Fruit fly (Drosophila melanogaster) whole organism, embryonic: ENCODE results near the gene CG13995.
A peak's percentile ranks its signal among the peaks of the same experiment; 100 is the strongest.

Experiments used
- Ada2b ChIP-seq: fragments of 200-800 bp; sonication (Bioruptor generic); IDR thresholded peaks from 2 replicates; pipeline ENCODE4 v1.3.6; 2022; ENCODE audit warnings: missing biosample characterization, missing genetic modification characterization
- Blimp-1 ChIP-seq: fragments of 200-800 bp; sonication (Bioruptor generic); optimal IDR thresholded peaks from 3 replicates; lab custom pipeline; 2018; ENCODE audit warnings: missing biosample characterization, missing genetic modification characterization, mild to moderate bottlenecking, moderate library complexity, missing genetic modification reagents
- BtbVII ChIP-seq: fragments of 200-800 bp; sonication (Bioruptor generic); optimal IDR thresholded peaks from 3 replicates; lab custom pipeline; 2017; ENCODE audit warnings: missing biosample characterization, mild to moderate bottlenecking, missing genetic modification characterization
- CG10979 ChIP-seq: fragments of 200-800 bp; sonication (Bioruptor generic); optimal IDR thresholded peaks from 2 replicates; lab custom pipeline; 2018; ENCODE audit warnings: missing biosample characterization, mild to moderate bottlenecking, missing genetic modification characterization, moderate library complexity
- CG15696 ChIP-seq: fragments of 200-800 bp; sonication (Bioruptor generic); optimal IDR thresholded peaks from 2 replicates; lab custom pipeline; 2019; ENCODE audit warnings: missing biosample characterization, mild to moderate bottlenecking, missing genetic modification characterization, moderate library complexity
- CG1602 ChIP-seq: fragments of 200-800 bp; sonication (Bioruptor generic); optimal IDR thresholded peaks from 3 replicates; lab custom pipeline; 2016; ENCODE audit warnings: missing biosample characterization, missing genetic modification characterization
- CG18011 ChIP-seq: fragments of 200-800 bp; sonication (Bioruptor generic); optimal IDR thresholded peaks from 2 replicates; lab custom pipeline; 2017; ENCODE audit warnings: missing biosample characterization, missing genetic modification characterization, mild to moderate bottlenecking, moderate library complexity, missing genotype
- CG18262 ChIP-seq: fragments of 200-800 bp; optimal IDR thresholded peaks from 3 replicates; lab custom pipeline; 2019; ENCODE audit warnings: missing biosample characterization, mild to moderate bottlenecking, missing genetic modification characterization, moderate library complexity
- CG2129 ChIP-seq: fragments of 200-800 bp; sonication (Bioruptor generic); IDR thresholded peaks from 2 replicates; pipeline ENCODE4 v1.3.6; 2022; ENCODE audit warnings: missing biosample characterization, missing genetic modification characterization; ENCODE audit not compliant: partially characterized antibody
- CG2678 ChIP-seq: fragments of 200-800 bp; sonication (Bioruptor generic); optimal IDR thresholded peaks from 3 replicates; lab custom pipeline; 2019; ENCODE audit warnings: missing biosample characterization, mild to moderate bottlenecking, missing genetic modification characterization, moderate library complexity
- CG31441 ChIP-seq: fragments of 200-800 bp; sonication (Bioruptor generic); IDR thresholded peaks from 2 replicates; pipeline ENCODE4 v1.3.6; 2022; ENCODE audit warnings: missing biosample characterization, missing genetic modification characterization
- CG42726 ChIP-seq: fragments of 200-800 bp; sonication (Bioruptor generic); IDR thresholded peaks from 2 replicates; pipeline ENCODE4 v1.3.6; 2022; ENCODE audit warnings: missing biosample characterization, missing genetic modification characterization; ENCODE audit not compliant: partially characterized antibody
- CG4424 ChIP-seq: fragments of 200-800 bp; sonication (Bioruptor generic); optimal IDR thresholded peaks from 3 replicates; lab custom pipeline; 2016; ENCODE audit warnings: missing biosample characterization, missing genetic modification characterization
- CG5180 ChIP-seq: fragments of 200-800 bp; sonication (Bioruptor generic); optimal IDR thresholded peaks from 3 replicates; lab custom pipeline; 2017; ENCODE audit warnings: missing biosample characterization, missing genetic modification characterization, mild to moderate bottlenecking, moderate library complexity, missing genetic modification reagents
- CG5245 ChIP-seq: fragments of 200-800 bp; sonication (Bioruptor generic); optimal IDR thresholded peaks from 3 replicates; lab custom pipeline; 2016; ENCODE audit warnings: missing biosample characterization, missing genetic modification characterization
- CG6765 ChIP-seq: fragments of 200-800 bp; sonication (Bioruptor generic); optimal IDR thresholded peaks from 3 replicates; lab custom pipeline; 2017; ENCODE audit warnings: missing biosample characterization, mild to moderate bottlenecking, missing genetic modification characterization
- CG8359 ChIP-seq: fragments of 200-800 bp; sonication (Bioruptor generic); optimal IDR thresholded peaks from 2 replicates; lab custom pipeline; 2017; ENCODE audit warnings: missing biosample characterization, mild to moderate bottlenecking, missing genetic modification characterization, borderline replicate concordance
- CG9727 ChIP-seq: fragments of 200-800 bp; sonication (Bioruptor generic); optimal IDR thresholded peaks from 3 replicates; lab custom pipeline; 2017; ENCODE audit warnings: missing biosample characterization, mild to moderate bottlenecking, missing genetic modification characterization
- D19A ChIP-seq: fragments of 200-800 bp; optimal IDR thresholded peaks from 3 replicates; lab custom pipeline; 2019; ENCODE audit warnings: missing biosample characterization, mild to moderate bottlenecking, missing genetic modification characterization, moderate library complexity
- Gug ChIP-seq: fragments of 200-800 bp; sonication (Bioruptor generic); IDR thresholded peaks from 4 replicates; pipeline ENCODE4 v1.3.6; 2022; ENCODE audit warnings: missing biosample characterization, missing genetic modification characterization
- Jarid2 ChIP-seq: fragments of 200-800 bp; sonication (Bioruptor generic); optimal IDR thresholded peaks from 3 replicates; lab custom pipeline; 2017; ENCODE audit warnings: mild to moderate bottlenecking, missing biosample characterization, missing genetic modification reagents, missing genetic modification characterization
- Med ChIP-seq: fragments of 200-800 bp; sonication (Bioruptor generic); peaks from one replicate; lab custom pipeline; 2016; ENCODE audit warnings: missing biosample characterization, missing genetic modification characterization, mild to moderate bottlenecking, inconsistent platforms, moderate library complexity
- Neu2 ChIP-seq: fragments of 200-800 bp; sonication (Bioruptor generic); optimal IDR thresholded peaks from 3 replicates; lab custom pipeline; 2016; ENCODE audit warnings: missing biosample characterization, missing genetic modification characterization, borderline replicate concordance
- Nf-YB ChIP-seq: fragments of 200-800 bp; sonication (Bioruptor generic); optimal IDR thresholded peaks from 3 replicates; lab custom pipeline; 2019; ENCODE audit warnings: missing biosample characterization, mild to moderate bottlenecking, missing genetic modification characterization, moderate library complexity
- Rfx ChIP-seq: fragments of 200-800 bp; sonication (Bioruptor generic); IDR thresholded peaks from 2 replicates; pipeline ENCODE4 v1.3.6; 2022; ENCODE audit warnings: missing biosample characterization, missing genetic modification characterization
- Ssrp ChIP-seq: fragments of 200-800 bp; sonication (Bioruptor generic); optimal IDR thresholded peaks from 2 replicates; lab custom pipeline; 2018; ENCODE audit warnings: missing biosample characterization, mild to moderate bottlenecking, missing genetic modification characterization, moderate library complexity
- Xbp1 ChIP-seq: fragments of 200-800 bp; sonication (Bioruptor generic); optimal IDR thresholded peaks from 3 replicates; lab custom pipeline; 2016; ENCODE audit warnings: missing biosample characterization, mild to moderate bottlenecking, missing genetic modification characterization
- Xrp1 ChIP-seq: fragments of 200-800 bp; sonication (Bioruptor generic); IDR thresholded peaks from 2 replicates; pipeline ENCODE4 v1.3.6; 2022; ENCODE audit warnings: missing biosample characterization, missing genetic modification characterization
- YL-1 ChIP-seq: fragments of 200-800 bp; sonication (Bioruptor generic); optimal IDR thresholded peaks from 3 replicates; lab custom pipeline; 2017; ENCODE audit warnings: missing biosample characterization, mild to moderate bottlenecking, missing genetic modification characterization
- amos ChIP-seq: fragments of 200-800 bp; sonication (Bioruptor generic); IDR thresholded peaks from 2 replicates; pipeline ENCODE4 v1.3.6; 2022; ENCODE audit warnings: missing biosample characterization, missing genetic modification characterization; ENCODE audit not compliant: partially characterized antibody
- bbx ChIP-seq: fragments of 200-800 bp; sonication (Bioruptor generic); IDR thresholded peaks from 2 replicates; pipeline ENCODE4 v1.3.6; 2022; ENCODE audit warnings: missing biosample characterization, missing genetic modification characterization; ENCODE audit not compliant: partially characterized antibody
- croc ChIP-seq: fragments of 200-800 bp; sonication (Bioruptor generic); conservative IDR thresholded peaks from 3 replicates; pipeline ENCODE4 v1.3.6; 2022; ENCODE audit warnings: missing biosample characterization, missing genetic modification characterization
- danr ChIP-seq: fragments of 200-800 bp; sonication (Bioruptor generic); IDR thresholded peaks from 2 replicates; pipeline ENCODE4 v1.3.6; 2022; ENCODE audit warnings: missing biosample characterization, missing genetic modification characterization
- dm ChIP-seq: fragments of 200-800 bp; sonication (Bioruptor generic); optimal IDR thresholded peaks from 3 replicates; lab custom pipeline; 2016; ENCODE audit warnings: missing biosample characterization, missing genetic modification characterization
- dmrt11E ChIP-seq: fragments of 200-800 bp; sonication (Bioruptor generic); optimal IDR thresholded peaks from 3 replicates; lab custom pipeline; 2018; ENCODE audit warnings: missing biosample characterization, mild to moderate bottlenecking, missing genetic modification characterization, moderate library complexity
- gsb ChIP-seq: fragments of 200-800 bp; sonication (Bioruptor generic); IDR thresholded peaks from 2 replicates; pipeline ENCODE4 v1.3.6; 2022; ENCODE audit warnings: missing biosample characterization, missing genetic modification characterization
- ham ChIP-seq: fragments of 200-800 bp; sonication (Bioruptor generic); IDR thresholded peaks from 2 replicates; pipeline ENCODE4 v1.3.6; 2022; ENCODE audit warnings: missing biosample characterization, missing genetic modification characterization
- lab ChIP-seq: fragments of 200-800 bp; sonication (Bioruptor generic); optimal IDR thresholded peaks from 3 replicates; lab custom pipeline; 2017; ENCODE audit warnings: missing biosample characterization, missing genetic modification characterization, mild to moderate bottlenecking, moderate library complexity, missing genetic modification reagents
- lola ChIP-seq, 3 experiments: fragments of >200 bp in 2 of 3; fragments of 200-800 bp in 1 of 3; sonication (Bioruptor generic) in 1 of 3; optimal IDR thresholded peaks; 2 replicates each; lab custom pipeline; 2017 to 2019; ENCODE audit warnings: missing biosample characterization in 3 of 3, missing genetic modification characterization in 3 of 3, mild to moderate bottlenecking in 1 of 3, moderate library complexity in 1 of 3
- nerfin-1 ChIP-seq: fragments of 200-800 bp; sonication (Bioruptor generic); optimal IDR thresholded peaks from 3 replicates; lab custom pipeline; 2019; ENCODE audit warnings: missing biosample characterization, mild to moderate bottlenecking, missing genetic modification characterization, moderate library complexity
- nom ChIP-seq: fragments of 200-800 bp; sonication (Bioruptor generic); optimal IDR thresholded peaks from 2 replicates; lab custom pipeline; 2017; ENCODE audit warnings: missing biosample characterization, missing genetic modification characterization, mild to moderate bottlenecking, moderate library complexity, missing genetic modification reagents
- phol ChIP-seq: fragments of 200-800 bp; sonication (Bioruptor generic); optimal IDR thresholded peaks from 3 replicates; lab custom pipeline; 2018; ENCODE audit warnings: missing biosample characterization, mild to moderate bottlenecking, missing genetic modification characterization, moderate library complexity
- rib ChIP-seq: fragments of 200-800 bp; sonication (Bioruptor generic); IDR thresholded peaks from 2 replicates; pipeline ENCODE4 v1.3.6; 2022; ENCODE audit warnings: missing biosample characterization, missing genetic modification characterization
- sisA ChIP-seq: fragments of 200-800 bp; sonication (Bioruptor generic); IDR thresholded peaks from 2 replicates; pipeline ENCODE4 v1.3.6; 2022; ENCODE audit warnings: missing biosample characterization, missing genetic modification characterization
- slbo ChIP-seq: fragments of 200-800 bp; sonication (Bioruptor generic); IDR thresholded peaks from 2 replicates; pipeline ENCODE4 v1.3.6; 2022; ENCODE audit warnings: missing biosample characterization, missing genetic modification characterization
- slou ChIP-seq: fragments of 200-800 bp; sonication (Bioruptor generic); optimal IDR thresholded peaks from 3 replicates; lab custom pipeline; 2016; ENCODE audit warnings: missing biosample characterization, missing genetic modification characterization
- sob ChIP-seq: fragments of 200-800 bp; sonication (Bioruptor generic); IDR thresholded peaks from 2 replicates; pipeline ENCODE4 v1.3.6; 2022; ENCODE audit warnings: missing biosample characterization, missing genetic modification characterization
- ttk ChIP-seq: fragments of 200-800 bp; sonication (Bioruptor generic); IDR thresholded peaks from 2 replicates; pipeline ENCODE4 v2.1.2; 2022; ENCODE audit warnings: missing biosample characterization, missing genetic modification characterization
- twi ChIP-seq: fragments of 200-800 bp; optimal IDR thresholded peaks from 2 replicates; lab custom pipeline; 2019; ENCODE audit warnings: missing biosample characterization, mild to moderate bottlenecking, missing genetic modification characterization, moderate library complexity
- usp ChIP-seq: fragments of >200 bp; optimal IDR thresholded peaks from 2 replicates; lab custom pipeline; 2017; ENCODE audit warnings: missing biosample characterization, missing genetic modification characterization

CG13995 gene

DNA sequence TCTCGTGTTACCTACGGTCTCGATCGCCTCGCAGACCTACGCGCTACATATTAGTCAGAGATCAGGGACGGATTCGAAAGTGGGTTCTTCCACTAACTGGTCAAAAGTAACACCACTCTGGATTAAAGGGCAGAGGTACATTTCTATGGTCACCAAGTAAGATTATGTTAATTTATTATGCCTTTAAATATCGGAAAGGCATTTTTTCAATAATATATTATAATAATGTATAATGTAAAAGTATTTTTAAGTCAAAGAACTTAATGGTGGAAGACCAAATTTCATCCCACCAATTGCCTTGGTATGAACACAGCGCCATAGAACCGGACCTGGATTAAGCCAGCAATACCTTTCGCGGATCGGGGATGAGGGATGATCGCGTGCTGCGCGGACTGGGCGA lies 31.3 kb upstream of the CG13995 start (continued):
- no peak for TF ChIP-seq CG42726 (GFP tag; lab: Robert Waterston, UW)
- no peak for TF ChIP-seq CG6765 (GFP tag; lab: Kevin White, UChicago)
- TF ChIP-seq phol = peak; percentile 58
- TF ChIP-seq sob (GFP tag; lab: Robert Waterston, UW) = no peak
- peak; percentile 6 for TF ChIP-seq CG8359 (GFP tag; lab: Kevin White, UChicago)
- no peak for TF ChIP-seq Jarid2
- no peak for TF ChIP-seq YL-1 (GFP tag; lab: Kevin White, UChicago)
- TF ChIP-seq sisA (GFP tag; lab: Robert Waterston, UW) = 0 out of 2 replicates have a peak, but pooled peaks have one; percentile 27
- TF ChIP-seq danr = no peak
- no peak for TF ChIP-seq nerfin-1
- peak; percentile 33; the same call in 1 of the 3 replicates for TF ChIP-seq croc (GFP tag; lab: Robert Waterston, UW)
- no peak for TF ChIP-seq ham (GFP tag; lab: Robert Waterston, UW)
- no peak for TF ChIP-seq Ada2b (GFP tag; lab: Robert Waterston, UW)
- TF ChIP-seq CG4424 (GFP tag; lab: Kevin White, UChicago) = peak; percentile 13
- TF ChIP-seq Xrp1 = peak; percentile 62
- TF ChIP-seq CG18011 (GFP tag; lab: Kevin White, UChicago) = no peak
- TF ChIP-seq lab (GFP tag; lab: Kevin White, UChicago) = peak; percentile 4
- peak; percentile 52 for TF ChIP-seq CG9727 (GFP tag; lab: Kevin White, UChicago)
- TF ChIP-seq CG5245 (GFP tag; lab: Kevin White, UChicago) = no peak
- no peak for TF ChIP-seq CG5180 (GFP tag; lab: Kevin White, UChicago)
- no peak for TF ChIP-seq dm (GFP tag; lab: Kevin White, UChicago)
- TF ChIP-seq Neu2 (GFP tag; lab: Kevin White, UChicago) = no peak
- TF ChIP-seq rib (GFP tag; lab: Robert Waterston, UW) = no peak
- TF ChIP-seq Gug (GFP tag; lab: Robert Waterston, UW) = 0 out of 4 replicates have a peak, but pooled peaks have one; percentile 36
- no peak for TF ChIP-seq usp
- no peak for TF ChIP-seq Rfx (GFP tag; lab: Robert Waterston, UW)
- TF ChIP-seq gsb = no peak
- peak; percentile 3 for TF ChIP-seq Xbp1
- peak; percentile 65 for TF ChIP-seq CG15696 (tag; lab: Kevin White, UChicago)
- TF ChIP-seq CG10979 (tag; lab: Kevin White, UChicago) = peak; percentile 47
- no peak for TF ChIP-seq bbx (GFP tag; lab: Robert Waterston, UW)
- TF ChIP-seq D19A (tag; lab: Kevin White, UChicago) = peak; percentile 44
- TF ChIP-seq slou (GFP tag; lab: Kevin White, UChicago) = no peak
- no peak for TF ChIP-seq ttk (GFP tag; lab: Robert Waterston, UW)
- peak; percentile 64 for TF ChIP-seq nom (GFP tag; lab: Kevin White, UChicago)
- TF ChIP-seq BtbVII = no peak
- TF ChIP-seq Blimp-1 = peak; percentile 25
- no peak for TF ChIP-seq twi (tag; lab: Kevin White, UChicago)
- TF ChIP-seq Ssrp = peak; percentile 44
- TF ChIP-seq CG31441 (GFP tag; lab: Robert Waterston, UW) = peak; percentile 47; the same call in 1 of the 2 replicates
- TF ChIP-seq dmrt11E (tag; lab: Kevin White, UChicago) = peak; percentile 13
- TF ChIP-seq CG2678 (tag; lab: Kevin White, UChicago) = peak; percentile 56
- TF ChIP-seq CG18262 = peak; percentile 71
- TF ChIP-seq CG1602 = no peak
- no peak for TF ChIP-seq amos
- TF ChIP-seq slbo = no peak
- peak in 1 of 3 experiments; percentile 58 for TF ChIP-seq lola (GFP tag; optimal IDR thresholded peaks at IDR 0.05; lab: Kevin White, UChicago)
- no peak for TF ChIP-seq Med (GFP tag; lab: Kevin White, UChicago)
- TF ChIP-seq Nf-YB (GFP tag; lab: Kevin White, UChicago) = no peak
- no peak for TF ChIP-seq CG2129 (GFP tag; lab: Robert Waterston, UW)
